Worm (Caenorhabditis elegans): ENCODE data around the gene clec-187.

Gene clec-187

ce11 chrIV:12871445-12871947, at the start of gene clec-187:
clec-187 (minus strand) TSS chrIV:12871495.
- peak; percentile 73 for TF ChIP-seq elt-2 (tag; optimal IDR thresholded peaks at IDR 0.05)
- no peak for TF ChIP-seq C16A3.4 (tag; optimal IDR thresholded peaks at IDR 0.05)

- TF ChIP-seq efl-3 (GFP tag; optimal IDR thresholded peaks at IDR 0.05) (no peak), elt-2 (tag; optimal IDR thresholded peaks at IDR 0.05) (peak; percentile 89)
Observed at ce11 chrIV:12921027-12921426, 49.7 kb upstream of the clec-187 start, which contains the start of gene C32H11.4. C32H11.4 (plus strand) TSS chrIV:12921264.

- no peak for TF ChIP-seq tbx-2 (tag; optimal IDR thresholded peaks at IDR 0.05)
- no peak for TF ChIP-seq fos-1 (tag; optimal IDR thresholded peaks at IDR 0.05)
Observed at ce11 chrIV:12920553-12920952, 49.3 kb upstream of the clec-187 start.

DNA sequence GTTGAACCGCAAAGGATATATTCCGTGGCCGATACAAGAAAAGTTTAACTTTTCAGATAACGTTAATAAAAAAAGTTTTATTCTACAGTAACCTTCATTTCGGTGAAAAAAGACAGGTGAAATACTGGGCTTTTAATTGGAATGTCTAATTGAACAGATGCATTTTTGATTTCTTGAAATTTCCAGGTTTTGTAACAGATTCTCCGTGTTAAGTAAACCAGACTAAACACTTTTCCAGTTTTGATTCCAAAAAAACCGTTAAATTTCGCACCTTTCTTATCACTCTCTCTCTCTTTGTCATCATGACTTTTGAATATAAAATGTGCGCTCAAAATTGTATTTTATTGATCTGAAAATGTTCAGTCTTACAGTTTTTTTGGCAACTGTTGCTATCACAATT, 47.0 kb upstream of the clec-187 start, which contains the start of gene C32H11.3:
C32H11.3 (plus strand) TSS at position 301 of the 400 bp plus-strand sequence.
- no peak for TF ChIP-seq C34B4.2 (tag; optimal IDR thresholded peaks at IDR 0.05)
- TF ChIP-seq hlh-4 (tag; optimal IDR thresholded peaks at IDR 0.05), result peak; percentile 46

- TF ChIP-seq lin-15B (tag; optimal IDR thresholded peaks at IDR 0.05) (no peak), blmp-1 (tag; optimal IDR thresholded peaks at IDR 0.05) (no peak), ama-1 (optimal IDR thresholded peaks at IDR 0.05) (no peak), unc-130 (tag; optimal IDR thresholded peaks at IDR 0.05) (no peak), tbx-2 (tag; optimal IDR thresholded peaks at IDR 0.05) (no peak), nhr-11 (tag; optimal IDR thresholded peaks at IDR 0.05) (no peak), lin-13 (GFP tag; optimal IDR thresholded peaks at IDR 0.05) (no peak), ceh-82 (tag; optimal IDR thresholded peaks at IDR 0.05) (no peak), lsy-2 (tag; optimal IDR thresholded peaks at IDR 0.05) (no peak), lin-35 (GFP tag; optimal IDR thresholded peaks at IDR 0.05) (no peak), xbp-1 (tag; optimal IDR thresholded peaks at IDR 0.05) (no peak), ceh-8 (GFP tag; optimal IDR thresholded peaks at IDR 0.05) (no peak), nhr-19 (GFP tag; conservative IDR thresholded peaks at IDR 0.05) (no peak), grh-1 (GFP tag; IDR thresholded peaks at IDR 0.05) (no peak), fkh-8 (tag; optimal IDR thresholded peaks at IDR 0.05) (no peak), nhr-12 (tag; optimal IDR thresholded peaks at IDR 0.05) (no peak), efl-1 (optimal IDR thresholded peaks at IDR 0.05) (no peak), efl-1 (GFP tag; optimal IDR thresholded peaks at IDR 0.05 in 1 of 2) (no peak), pqm-1 (tag; optimal IDR thresholded peaks at IDR 0.05) (no peak)
Observed at ce11 chrIV:12915479-12915878, 44.2 kb upstream of the clec-187 start, which contains the start of gene srz-15. srz-15 (plus strand) TSS chrIV:12915779.

ce11 chrIV:12914532-12915019, 43.3 kb upstream of the clec-187 start, which contains the start of gene irg-6:
irg-6 (minus strand) TSS chrIV:12914969.
- TF ChIP-seq nhr-85 (tag) (peak; percentile 0), ama-1 (optimal IDR thresholded peaks at IDR 0.05) (no peak)

ce11 chrIV:12911990-12912389, 40.7 kb upstream of the clec-187 start, which contains the start of gene K08D8.5:
K08D8.5 (minus strand) TSS chrIV:12912129.
- no peak for TF ChIP-seq Y116A8C.19 (tag; optimal IDR thresholded peaks at IDR 0.05; ENCODE audit: borderline replicate concordance)
- no peak for TF ChIP-seq skn-1 (tag; optimal IDR thresholded peaks at IDR 0.05)
- TF ChIP-seq ztf-11 (tag; optimal IDR thresholded peaks at IDR 0.05), result no peak
- TF ChIP-seq fkh-8 (tag; optimal IDR thresholded peaks at IDR 0.05), result no peak
- no peak for TF ChIP-seq mep-1 (tag; optimal IDR thresholded peaks at IDR 0.05)
- peak; percentile 84 for TF ChIP-seq elt-2 (tag; optimal IDR thresholded peaks at IDR 0.05)
